Worm (Caenorhabditis elegans) whole organism, L1 larva: ENCODE data around the gene cgef-1.

Source experiments
- C16A3.4 ChIP-seq: fragments of 150-350 bp; optimal IDR thresholded peaks from 2 replicates; lab custom pipeline; 2014; ENCODE audit warnings: missing biosample characterization, missing genetic modification characterization
- C34B4.2 ChIP-seq: sonication (generic microtip); optimal IDR thresholded peaks from 2 replicates; lab custom pipeline; 2017; ENCODE audit warnings: mild to moderate bottlenecking, missing genetic modification characterization, missing compliant biosample characterization
- aha-1 ChIP-seq: fragments of 150-350 bp; optimal IDR thresholded peaks from 2 replicates; lab custom pipeline; 2014; ENCODE audit warnings: missing biosample characterization, missing genetic modification characterization
- alr-1 ChIP-seq: fragments of 200-800 bp; sonication (Bioruptor generic); optimal IDR thresholded peaks from 2 replicates; lab custom pipeline; 2018; ENCODE audit warnings: borderline replicate concordance, mild to moderate bottlenecking, missing genetic modification characterization, missing compliant biosample characterization
- ama-1 ChIP-seq: fragments of 150-350 bp; optimal IDR thresholded peaks from 2 replicates; lab custom pipeline; 2014
- ceh-8 ChIP-seq: fragments of 200-800 bp; sonication (Bioruptor generic); optimal IDR thresholded peaks from 2 replicates; lab custom pipeline; 2018; ENCODE audit warnings: mild to moderate bottlenecking, missing genetic modification characterization, moderate library complexity, missing compliant biosample characterization
- ceh-82 ChIP-seq, 3 experiments: fragments of 150-350 bp in 1 of 3; sonication (generic microtip) in 2 of 3; optimal IDR thresholded peaks; 2 replicates each; lab custom pipeline; 2014 to 2017; ENCODE audit warnings: missing biosample characterization in 3 of 3, missing genetic modification characterization in 3 of 3
- dsc-1 ChIP-seq: sonication (generic microtip); optimal IDR thresholded peaks from 2 replicates; lab custom pipeline; 2016; ENCODE audit warnings: mild to moderate bottlenecking, missing genetic modification characterization, missing compliant biosample characterization
- egl-13 ChIP-seq: sonication (generic microtip); optimal IDR thresholded peaks from 2 replicates; lab custom pipeline; 2016; ENCODE audit warnings: missing genotype, missing genetic modification reagents, missing genetic modification characterization, missing compliant biosample characterization
- elt-3 ChIP-seq, 6 experiments: fragments of 150-350 bp in 1 of 6; sonication (generic microtip); optimal IDR thresholded peaks; 2 replicates each; lab custom pipeline; 2017 to 2018; ENCODE audit warnings: missing biosample characterization in 6 of 6, missing genetic modification characterization in 6 of 6, inconsistent platforms in 1 of 6
- fkh-10 ChIP-seq: sonication (generic microtip); optimal IDR thresholded peaks from 2 replicates; lab custom pipeline; 2017; ENCODE audit warnings: missing biosample characterization, missing genetic modification reagents, missing genetic modification characterization
- fkh-8 ChIP-seq: sonication (generic microtip); optimal IDR thresholded peaks from 2 replicates; lab custom pipeline; 2016; ENCODE audit warnings: mild to moderate bottlenecking, missing genetic modification characterization, missing compliant biosample characterization
- grh-1 ChIP-seq: fragments of 200-800 bp; sonication (Bioruptor generic); IDR thresholded peaks from 2 replicates; pipeline ENCODE4 v1.3.6; 2022; ENCODE audit warnings: missing genetic modification reagents, missing genetic modification characterization, missing compliant biosample characterization
- hpl-2 ChIP-seq: fragments of 150-350 bp; optimal IDR thresholded peaks from 2 replicates; lab custom pipeline; 2014; ENCODE audit warnings: missing biosample characterization, missing genetic modification reagents, missing genetic modification characterization
- isw-1 ChIP-seq: fragments of 200-800 bp; sonication (Bioruptor generic); IDR thresholded peaks from 2 replicates; pipeline ENCODE4 v1.3.6; 2022; ENCODE audit warnings: missing genetic modification characterization, missing compliant biosample characterization
- lin-14 ChIP-seq: fragments of 200-800 bp; sonication (Bioruptor generic); optimal IDR thresholded peaks from 2 replicates; lab custom pipeline; 2018; ENCODE audit warnings: mild to moderate bottlenecking, missing genetic modification characterization, moderate library complexity, missing compliant biosample characterization
- lin-35 ChIP-seq, 2 experiments: fragments of 150-350 bp; optimal IDR thresholded peaks; 2 replicates each; lab custom pipeline; 2014; ENCODE audit warnings: missing biosample characterization in 2 of 2, missing genetic modification characterization in 2 of 2, missing genetic modification reagents in 2 of 2
- lir-3 ChIP-seq: sonication (generic microtip); optimal IDR thresholded peaks from 2 replicates; lab custom pipeline; 2016; ENCODE audit warnings: mild to moderate bottlenecking, missing genetic modification characterization, moderate library complexity, missing compliant biosample characterization; ENCODE audit not compliant: poor library complexity
- lsy-2 ChIP-seq, 2 experiments: fragments of 150-350 bp; optimal IDR thresholded peaks; 2 replicates each; lab custom pipeline; 2014; ENCODE audit warnings: missing biosample characterization in 2 of 2, missing genetic modification characterization in 2 of 2
- mef-2 ChIP-seq: fragments of 150-350 bp; optimal IDR thresholded peaks from 2 replicates; lab custom pipeline; 2014; ENCODE audit warnings: missing biosample characterization, missing genetic modification characterization
- nhr-12 ChIP-seq: sonication (generic microtip); optimal IDR thresholded peaks from 2 replicates; lab custom pipeline; 2017; ENCODE audit warnings: missing biosample characterization, missing genetic modification characterization
- nhr-19 ChIP-seq: fragments of 200-800 bp; sonication (Bioruptor generic); conservative IDR thresholded peaks from 2 replicates; pipeline ENCODE4 v1.3.6; 2022; ENCODE audit warnings: missing genetic modification characterization, missing compliant biosample characterization
- nhr-20 ChIP-seq: sonication (generic microtip); optimal IDR thresholded peaks from 2 replicates; lab custom pipeline; 2016; ENCODE audit warnings: mild to moderate bottlenecking, missing genetic modification characterization, missing compliant biosample characterization
- nhr-237 ChIP-seq: fragments of 150-350 bp; optimal IDR thresholded peaks from 2 replicates; lab custom pipeline; 2014; ENCODE audit warnings: missing biosample characterization, missing genetic modification characterization
- nhr-47 ChIP-seq: sonication (generic microtip); optimal IDR thresholded peaks from 2 replicates; lab custom pipeline; 2016; ENCODE audit warnings: mild to moderate bottlenecking, missing genetic modification characterization, moderate library complexity, missing compliant biosample characterization
- nhr-71 ChIP-seq: sonication (generic microtip); optimal IDR thresholded peaks from 2 replicates; lab custom pipeline; 2016; ENCODE audit warnings: mild to moderate bottlenecking, missing genetic modification characterization, moderate library complexity, missing compliant biosample characterization
- nhr-84 ChIP-seq: sonication (generic microtip); optimal IDR thresholded peaks from 2 replicates; lab custom pipeline; 2017; ENCODE audit warnings: missing biosample characterization, missing genetic modification characterization
- nhr-85 ChIP-seq: sonication (generic microtip); peaks from one replicate; lab custom pipeline; 2016; ENCODE audit warnings: missing genetic modification characterization, inconsistent platforms, missing compliant biosample characterization
- pag-3 ChIP-seq: sonication (generic microtip); optimal IDR thresholded peaks from 2 replicates; lab custom pipeline; 2017; ENCODE audit warnings: missing genetic modification characterization, mild to moderate bottlenecking, missing compliant biosample characterization, antibody characterized with exemption, borderline replicate concordance; ENCODE audit not compliant: insufficient read depth
- pax-3 ChIP-seq: fragments of 200-800 bp; sonication (Bioruptor generic); optimal IDR thresholded peaks from 2 replicates; lab custom pipeline; 2018; ENCODE audit warnings: mild to moderate bottlenecking, missing genetic modification characterization, moderate library complexity, missing compliant biosample characterization
- skn-1 ChIP-seq: fragments of 150-350 bp; optimal IDR thresholded peaks from 2 replicates; lab custom pipeline; 2014; ENCODE audit warnings: missing biosample characterization, missing genetic modification characterization
- snpc-4 ChIP-seq: fragments of 150-350 bp; optimal IDR thresholded peaks from 2 replicates; lab custom pipeline; 2014; ENCODE audit warnings: missing biosample characterization, missing genetic modification characterization
- snu-23 ChIP-seq: sonication (generic microtip); optimal IDR thresholded peaks from 2 replicates; lab custom pipeline; 2016; ENCODE audit warnings: missing genetic modification characterization, missing compliant biosample characterization
- sox-4 ChIP-seq: sonication (generic microtip); optimal IDR thresholded peaks from 2 replicates; lab custom pipeline; 2016; ENCODE audit warnings: missing genetic modification characterization, missing compliant biosample characterization
- sup-37 ChIP-seq: fragments of 200-800 bp; sonication (Bioruptor generic); optimal IDR thresholded peaks from 2 replicates; lab custom pipeline; 2018; ENCODE audit warnings: mild to moderate bottlenecking, missing genetic modification characterization, missing compliant biosample characterization
- swsn-7 ChIP-seq: sonication (generic microtip); optimal IDR thresholded peaks from 2 replicates; lab custom pipeline; 2016; ENCODE audit warnings: missing genetic modification characterization, missing compliant biosample characterization
- tlp-1 ChIP-seq: fragments of 150-350 bp; optimal IDR thresholded peaks from 2 replicates; lab custom pipeline; 2014; ENCODE audit warnings: missing biosample characterization, missing genetic modification characterization
- unc-30 ChIP-seq: sonication (generic microtip); optimal IDR thresholded peaks from 2 replicates; lab custom pipeline; 2017; ENCODE audit warnings: missing biosample characterization, missing genetic modification characterization
- unc-98 ChIP-seq: fragments of 200-800 bp; sonication (Bioruptor generic); IDR thresholded peaks from 2 replicates; pipeline ENCODE4 v1.3.6; 2022; ENCODE audit warnings: missing genetic modification characterization, missing compliant biosample characterization
- ztf-4 ChIP-seq: fragments of 150-350 bp; optimal IDR thresholded peaks from 2 replicates; lab custom pipeline; 2014; ENCODE audit warnings: missing biosample characterization, missing genetic modification characterization

The cgef-1 gene

ce11 chrX:2814097-2814720 lies 42.4 kb downstream of the cgef-1 start, which contains the start of gene C14A11.6:
C14A11.6 (minus strand) TSS chrX:2814147.
- TF ChIP-seq C34B4.2 (no peak), unc-30 (tag; lab: Kevin White, UChicago) (no peak), sup-37 (no peak), nhr-85 (no peak), aha-1 (tag; lab: Kevin White, UChicago) (no peak), nhr-237 (no peak), nhr-19 (GFP tag; lab: Robert Waterston, UW) (no peak), lsy-2 (tag; optimal IDR thresholded peaks at IDR 0.05; lab: Kevin White, UChicago) (peak in 1 of 2 experiments; percentile 5), nhr-47 (peak; percentile 20), lin-14 (GFP tag; lab: Kevin White, UChicago) (peak; percentile 55), sox-4 (tag; lab: Kevin White, UChicago) (no peak), alr-1 (no peak), lir-3 (no peak), ztf-4 (tag; lab: Kevin White, UChicago) (no peak), elt-3 (tag; optimal IDR thresholded peaks at IDR 0.05; lab: Kevin White, UChicago) (no peak), fkh-8 (peak; percentile 11), nhr-71 (tag; lab: Kevin White, UChicago) (peak; percentile 12), lin-35 (GFP tag; optimal IDR thresholded peaks at IDR 0.05; lab: Kevin White, UChicago) (no peak), snu-23 (GFP tag; lab: Kevin White, UChicago) (peak; percentile 5), hpl-2 (GFP tag; lab: Kevin White, UChicago) (no peak), nhr-12 (tag; lab: Kevin White, UChicago) (no peak), grh-1 (GFP tag; lab: Robert Waterston, UW) (no peak), fkh-10 (no peak)
- TF ChIP-seq, all 84 proteins: peak for 6

ce11 chrX:2818899-2819298 lies 47.1 kb downstream of the cgef-1 start:
- no peak for TF ChIP-seq tlp-1
- TF ChIP-seq C16A3.4 (tag; lab: Kevin White, UChicago), result no peak
- TF ChIP-seq mef-2 (tag; lab: Kevin White, UChicago), result no peak
- TF ChIP-seq aha-1 (tag; lab: Kevin White, UChicago), result no peak
- no peak for TF ChIP-seq C34B4.2
- no peak for TF ChIP-seq nhr-20 (tag; lab: Kevin White, UChicago)
- no peak for TF ChIP-seq elt-3 (tag; optimal IDR thresholded peaks at IDR 0.05; lab: Kevin White, UChicago)
- peak; percentile 72 for TF ChIP-seq nhr-47
- TF ChIP-seq lin-35 (GFP tag; optimal IDR thresholded peaks at IDR 0.05; lab: Kevin White, UChicago), result no peak
- TF ChIP-seq hpl-2 (GFP tag; lab: Kevin White, UChicago), result no peak
- TF ChIP-seq pag-3 (tag; lab: Kevin White, UChicago), result no peak
- TF ChIP-seq egl-13, result no peak
- TF ChIP-seq lin-14 (GFP tag; lab: Kevin White, UChicago), result peak; percentile 20
- TF ChIP-seq skn-1 (tag; lab: Kevin White, UChicago), result no peak
- no peak for TF ChIP-seq ama-1 (lab: Kevin White, UChicago)
- TF ChIP-seq fkh-8, result peak; percentile 97
- TF ChIP-seq swsn-7 (tag; lab: Kevin White, UChicago), result peak; percentile 37
- TF ChIP-seq dsc-1 (tag; lab: Kevin White, UChicago), result peak; percentile 24
- no peak for TF ChIP-seq isw-1 (GFP tag; lab: Robert Waterston, UW)
- peak; percentile 43 for TF ChIP-seq fkh-10
- TF ChIP-seq alr-1, result no peak
- TF ChIP-seq ceh-82 (tag; optimal IDR thresholded peaks at IDR 0.05; lab: Kevin White, UChicago), result no peak
- TF ChIP-seq snpc-4 (tag; lab: Kevin White, UChicago), result no peak
- TF ChIP-seq sox-4 (tag; lab: Kevin White, UChicago), result peak; percentile 62
- no peak for TF ChIP-seq sup-37
- TF ChIP-seq nhr-85, result no peak
- TF ChIP-seq nhr-84 (tag; lab: Kevin White, UChicago), result no peak
- TF ChIP-seq ceh-8, result peak; percentile 30
- TF ChIP-seq nhr-71 (tag; lab: Kevin White, UChicago), result peak; percentile 77
- TF ChIP-seq pax-3, result no peak
- no peak for TF ChIP-seq unc-98 (GFP tag; lab: Robert Waterston, UW)
- TF ChIP-seq, all 84 proteins: peak for 9
